Worm (Caenorhabditis elegans) whole organism, L4 larva: ENCODE measurements around the gene E02C12.11.
A peak's percentile ranks its signal among the peaks of the same experiment; 100 is the strongest.
"Not testable (repeated sequence)": the region's sequence is repeated elsewhere in the genome, so short reads cannot be mapped to it uniquely, and the experiment has no call there.

Experiments
- F37D6.2 ChIP-seq: sonication (generic microtip); optimal IDR thresholded peaks from 2 replicates; lab custom pipeline; 2016; ENCODE audit warnings: mild to moderate bottlenecking, missing genetic modification characterization, missing compliant biosample characterization
- F44E2.7 ChIP-seq: fragments of 200-800 bp; sonication (Bioruptor generic); IDR thresholded peaks from 2 replicates; pipeline ENCODE4 v2.1.2; 2022; ENCODE audit warnings: missing genetic modification characterization, missing compliant biosample characterization
- T26A8.4 ChIP-seq: fragments of 200-800 bp; sonication (Bioruptor generic); IDR thresholded peaks from 2 replicates; pipeline ENCODE4 v1.3.6; 2022; ENCODE audit warnings: missing genetic modification characterization, missing compliant biosample characterization
- Y105C5A.15 ChIP-seq: fragments of 200-800 bp; sonication (Bioruptor generic); IDR thresholded peaks from 2 replicates; pipeline ENCODE4 v1.3.6; 2022; ENCODE audit warnings: missing genetic modification characterization, missing compliant biosample characterization
- Y48G9A.11 ChIP-seq: fragments of 200-800 bp; sonication (Bioruptor generic); IDR thresholded peaks from 2 replicates; pipeline ENCODE4 v1.3.6; 2022; ENCODE audit warnings: missing genetic modification reagents, missing genetic modification characterization, missing compliant biosample characterization
- Y5F2A.4 ChIP-seq: fragments of 200-800 bp; sonication (Bioruptor generic); optimal IDR thresholded peaks from 2 replicates; lab custom pipeline; 2018; ENCODE audit warnings: mild to moderate bottlenecking, missing genetic modification characterization, missing compliant biosample characterization
- Y75B8A.6 ChIP-seq: fragments of 200-800 bp; sonication (Bioruptor generic); IDR thresholded peaks from 2 replicates; pipeline ENCODE4 v1.3.6; 2022; ENCODE audit warnings: missing genetic modification reagents, missing genetic modification characterization, missing compliant biosample characterization
- ZK337.2 ChIP-seq: fragments of 200-800 bp; sonication (Bioruptor generic); IDR thresholded peaks from 2 replicates; pipeline ENCODE4 v1.3.6; 2022; ENCODE audit warnings: missing genetic modification reagents, missing genetic modification characterization, missing compliant biosample characterization
- aha-1 ChIP-seq: fragments of 150-350 bp; peaks from one replicate; lab custom pipeline; 2014; ENCODE audit warnings: missing biosample characterization, missing genetic modification characterization
- arid-1 ChIP-seq: fragments of 200-800 bp; sonication (Bioruptor generic); conservative IDR thresholded peaks from 2 replicates; pipeline ENCODE4 v1.3.6; 2022; ENCODE audit warnings: missing genetic modification reagents, missing genetic modification characterization, missing compliant biosample characterization
- ceh-20 ChIP-seq: fragments of 200-800 bp; sonication (Bioruptor generic); IDR thresholded peaks from 2 replicates; pipeline ENCODE4 v1.3.6; 2022; ENCODE audit warnings: missing genetic modification reagents, missing genetic modification characterization, missing compliant biosample characterization
- ceh-32 ChIP-seq: sonication (generic microtip); optimal IDR thresholded peaks from 2 replicates; lab custom pipeline; 2016; ENCODE audit warnings: mild to moderate bottlenecking, missing genetic modification characterization, missing compliant biosample characterization; ENCODE audit not compliant: poor library complexity
- ctbp-1 ChIP-seq: fragments of 200-800 bp; sonication (Bioruptor generic); IDR thresholded peaks from 2 replicates; pipeline ENCODE4 v1.3.6; 2022; ENCODE audit warnings: missing genetic modification reagents, missing genetic modification characterization, missing compliant biosample characterization
- daf-19 ChIP-seq: fragments of 200-800 bp; sonication (Bioruptor generic); conservative IDR thresholded peaks from 2 replicates; pipeline ENCODE4 v1.3.6; 2022; ENCODE audit warnings: missing genetic modification characterization, missing compliant biosample characterization
- dmd-6 ChIP-seq: fragments of 200-800 bp; sonication (Bioruptor generic); IDR thresholded peaks from 2 replicates; pipeline ENCODE4 v1.3.6; 2022; ENCODE audit warnings: missing genetic modification reagents, missing genetic modification characterization, missing compliant biosample characterization
- dmd-8 ChIP-seq: fragments of 200-800 bp; sonication (Bioruptor generic); IDR thresholded peaks from 2 replicates; pipeline ENCODE4 v1.3.6; 2022; ENCODE audit warnings: missing genetic modification characterization, missing compliant biosample characterization
- dmd-9 ChIP-seq: fragments of 200-800 bp; sonication (Bioruptor generic); IDR thresholded peaks from 2 replicates; pipeline ENCODE4 v1.3.6; 2022; ENCODE audit warnings: missing genetic modification reagents, missing genetic modification characterization, missing compliant biosample characterization
- dpl-1 ChIP-seq: fragments of 150-350 bp; optimal IDR thresholded peaks from 2 replicates; lab custom pipeline; 2014; ENCODE audit warnings: missing biosample characterization, missing genetic modification reagents, missing genetic modification characterization
- egl-43 ChIP-seq: fragments of 200-800 bp; sonication (Bioruptor generic); IDR thresholded peaks from 2 replicates; pipeline ENCODE4 v1.3.6; 2022; ENCODE audit warnings: missing genetic modification reagents, missing genetic modification characterization, missing compliant biosample characterization
- fos-1 ChIP-seq: fragments of 150-350 bp; optimal IDR thresholded peaks from 2 replicates; lab custom pipeline; 2014; ENCODE audit warnings: missing biosample characterization, missing genetic modification characterization
- hmg-1.1 ChIP-seq: fragments of 200-800 bp; sonication (Bioruptor generic); IDR thresholded peaks from 2 replicates; pipeline ENCODE4 v1.3.6; 2022; ENCODE audit warnings: missing genetic modification reagents, missing genetic modification characterization, missing compliant biosample characterization
- lim-7 ChIP-seq: fragments of 200-800 bp; sonication (Bioruptor generic); IDR thresholded peaks from 2 replicates; pipeline ENCODE4 v1.3.6; 2022; ENCODE audit warnings: missing genetic modification characterization, missing compliant biosample characterization
- lin-1 ChIP-seq: fragments of 200-800 bp; sonication (Bioruptor generic); IDR thresholded peaks from 2 replicates; pipeline ENCODE4 v1.3.6; 2022; ENCODE audit warnings: missing genetic modification reagents, missing genetic modification characterization, missing compliant biosample characterization
- lin-13 ChIP-seq: fragments of 150-350 bp; optimal IDR thresholded peaks from 2 replicates; lab custom pipeline; 2014; ENCODE audit warnings: missing biosample characterization, missing genetic modification reagents, missing genetic modification characterization
- lin-29 ChIP-seq: fragments of 200-800 bp; sonication (Bioruptor generic); IDR thresholded peaks from 2 replicates; pipeline ENCODE4 v1.3.6; 2022; ENCODE audit warnings: missing genetic modification reagents, missing genetic modification characterization, missing compliant biosample characterization
- lin-38 ChIP-seq: fragments of 200-800 bp; sonication (Bioruptor generic); IDR thresholded peaks from 2 replicates; pipeline ENCODE4 v1.3.6; 2022; ENCODE audit warnings: missing genetic modification reagents, missing genetic modification characterization, missing compliant biosample characterization
- madf-5 ChIP-seq, 2 experiments: fragments of 200-800 bp; sonication (Bioruptor generic); IDR thresholded peaks; 2 replicates each; pipeline ENCODE4 v1.3.6; 2022; ENCODE audit warnings: missing compliant biosample characterization in 2 of 2, missing genetic modification characterization in 2 of 2
- madf-9 ChIP-seq: fragments of 200-800 bp; sonication (Bioruptor generic); conservative IDR thresholded peaks from 2 replicates; pipeline ENCODE4 v1.3.6; 2022; ENCODE audit warnings: missing genetic modification reagents, missing genetic modification characterization, missing compliant biosample characterization
- mdt-29 ChIP-seq: fragments of 200-800 bp; sonication (Bioruptor generic); IDR thresholded peaks from 2 replicates; pipeline ENCODE4 v1.3.6; 2022; ENCODE audit warnings: missing genetic modification reagents, missing genetic modification characterization, missing compliant biosample characterization
- mxl-2 ChIP-seq: fragments of 200-800 bp; sonication (Bioruptor generic); conservative IDR thresholded peaks from 2 replicates; pipeline ENCODE4 v1.3.6; 2022; ENCODE audit warnings: missing genetic modification reagents, missing genetic modification characterization, missing compliant biosample characterization
- nhr-41 ChIP-seq: fragments of 200-800 bp; sonication (Bioruptor generic); IDR thresholded peaks from 2 replicates; pipeline ENCODE4 v1.3.6; 2022; ENCODE audit warnings: missing genetic modification reagents, missing genetic modification characterization, missing compliant biosample characterization
- nhr-42 ChIP-seq: fragments of 200-800 bp; sonication (Bioruptor generic); IDR thresholded peaks from 2 replicates; pipeline ENCODE4 v1.3.6; 2022; ENCODE audit warnings: missing genetic modification characterization, missing compliant biosample characterization
- pha-4 ChIP-seq, 2 experiments: fragments of 150-350 bp in 1 of 2; fragments of 200-800 bp in 1 of 2; sonication (Bioruptor generic) in 1 of 2; IDR thresholded peaks in 1 of 2; optimal IDR thresholded peaks in 1 of 2; 2 replicates each; pipeline versions ENCODE4 v1.3.6 to Lab custom; 2014 to 2022; ENCODE audit warnings: missing genetic modification characterization in 2 of 2, missing genetic modification reagents in 2 of 2, missing biosample characterization in 1 of 2, missing compliant biosample characterization in 1 of 2
- php-3 ChIP-seq: fragments of 200-800 bp; sonication (Bioruptor generic); IDR thresholded peaks from 2 replicates; pipeline ENCODE4 v1.3.6; 2022; ENCODE audit warnings: missing genetic modification reagents, missing genetic modification characterization, missing compliant biosample characterization
- saeg-2 ChIP-seq: fragments of 200-800 bp; sonication (Bioruptor generic); IDR thresholded peaks from 2 replicates; pipeline ENCODE4 v1.3.6; 2022; ENCODE audit warnings: missing genetic modification reagents, missing genetic modification characterization, missing compliant biosample characterization
- set-16 ChIP-seq: fragments of 200-800 bp; sonication (Bioruptor generic); IDR thresholded peaks from 2 replicates; pipeline ENCODE4 v1.3.6; 2022; ENCODE audit warnings: missing genetic modification reagents, missing genetic modification characterization, missing compliant biosample characterization
- snpc-1.2 ChIP-seq: fragments of 200-800 bp; sonication (Bioruptor generic); IDR thresholded peaks from 2 replicates; pipeline ENCODE4 v1.3.6; 2022; ENCODE audit warnings: missing genetic modification reagents, missing genetic modification characterization, missing compliant biosample characterization
- snpc-4 ChIP-seq: fragments of 150-350 bp; optimal IDR thresholded peaks from 2 replicates; lab custom pipeline; 2014; ENCODE audit warnings: missing biosample characterization, missing genetic modification characterization
- tra-1 ChIP-seq: fragments of 200-800 bp; sonication (Bioruptor generic); IDR thresholded peaks from 2 replicates; pipeline ENCODE4 v1.3.6; 2022; ENCODE audit warnings: missing genetic modification reagents, missing genetic modification characterization, missing compliant biosample characterization
- unc-62 ChIP-seq, 3 experiments: fragments of 150-350 bp in 1 of 3; sonication (generic microtip); optimal IDR thresholded peaks in 2 of 3; peaks in 1 of 3; 1 replicate in 1 of 3; 2 replicates in 2 of 3; lab custom pipeline; 2014 to 2017; ENCODE audit warnings: missing biosample characterization in 3 of 3, missing genetic modification characterization in 3 of 3, missing genetic modification reagents in 3 of 3, missing genotype in 1 of 3
- vab-7 ChIP-seq: fragments of 200-800 bp; sonication (Bioruptor generic); IDR thresholded peaks from 2 replicates; pipeline ENCODE4 v1.3.6; 2022; ENCODE audit warnings: missing genetic modification reagents, missing genetic modification characterization, missing compliant biosample characterization
- zip-11 ChIP-seq: fragments of 200-800 bp; sonication (Bioruptor generic); IDR thresholded peaks from 2 replicates; pipeline ENCODE4 v1.3.6; 2022; ENCODE audit warnings: missing genetic modification characterization, missing compliant biosample characterization

The E02C12.11 gene

DNA sequence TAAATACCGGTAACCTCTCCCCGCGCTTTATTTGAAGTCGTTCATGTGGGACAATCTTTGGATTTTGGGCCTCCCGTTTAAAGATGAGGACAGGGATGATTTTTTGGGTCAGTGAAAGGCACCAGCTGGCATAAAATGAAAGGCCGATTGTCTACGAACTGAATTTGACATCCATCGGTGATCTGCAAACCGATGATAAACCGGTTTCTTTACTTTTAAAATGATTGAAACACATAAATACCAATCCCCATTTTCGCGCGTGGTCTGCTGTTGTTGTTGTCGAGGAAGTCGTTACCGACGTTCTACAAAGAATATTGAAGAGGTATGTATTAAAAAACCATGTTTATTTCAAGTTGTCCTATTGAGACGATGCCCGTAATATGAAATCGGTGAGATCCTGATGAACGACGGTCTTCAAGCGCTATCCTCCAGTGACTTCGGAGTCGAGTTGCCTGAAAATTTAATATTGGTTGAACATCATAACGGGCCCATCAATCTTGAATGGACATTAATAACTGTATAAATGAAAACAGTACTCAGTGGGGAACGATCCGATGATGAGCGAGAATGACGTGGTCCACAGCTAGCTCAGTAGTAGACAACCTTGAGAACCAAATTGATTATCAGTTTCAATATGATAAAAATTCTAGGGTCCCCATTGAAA is 36.6 kb downstream of the E02C12.11 start (continued):
- TF ChIP-seq egl-43 (GFP tag; lab: Robert Waterston, UW) (peak; percentile 57), lim-7 (peak; percentile 69), nhr-42 (peak; percentile 84), dpl-1 (GFP tag; lab: Kevin White, UChicago) (no peak), F37D6.2 (tag; lab: Kevin White, UChicago) (no peak), lin-13 (GFP tag; lab: Kevin White, UChicago) (no peak), ZK337.2 (no peak), vab-7 (GFP tag; lab: Robert Waterston, UW) (peak; percentile 69), set-16 (no peak), unc-62 (GFP tag; optimal IDR thresholded peaks at IDR 0.05 in 1 of 2; lab: Kevin White, UChicago) (peak in 1 of 2 experiments; percentile 91), unc-62 (tag; optimal IDR thresholded peaks at IDR 0.05; lab: Kevin White, UChicago) (no peak), snpc-4 (no peak), snpc-1.2 (GFP tag; lab: Robert Waterston, UW) (peak; percentile 69), tra-1 (GFP tag; lab: Robert Waterston, UW) (0 out of 2 replicates have a peak, but pooled peaks have one; percentile 25), ctbp-1 (GFP tag; lab: Robert Waterston, UW) (peak; percentile 64), aha-1 (tag; lab: Kevin White, UChicago) (peak; percentile 96), php-3 (GFP tag; lab: Robert Waterston, UW) (peak; percentile 52; the same call in 1 of the 2 replicates), zip-11 (GFP tag; lab: Robert Waterston, UW) (0 out of 2 replicates have a peak, but pooled peaks have one; percentile 33), fos-1 (peak; percentile 37), Y105C5A.15 (GFP tag; lab: Robert Waterston, UW) (0 out of 2 replicates have a peak, but pooled peaks have one; percentile 9), pha-4 (GFP tag; IDR thresholded peaks at IDR 0.05; lab: Robert Waterston, UW) (peak; percentile 58; the same call in 1 of the 2 replicates), pha-4 (tag; optimal IDR thresholded peaks at IDR 0.05; lab: Kevin White, UChicago) (no peak), ceh-20 (peak; percentile 67), daf-19 (peak; percentile 80; the same call in 1 of the 2 replicates), Y5F2A.4 (GFP tag; lab: Kevin White, UChicago) (no peak), lin-38 (GFP tag; lab: Robert Waterston, UW) (peak; percentile 73), dmd-9 (GFP tag; lab: Robert Waterston, UW) (peak; percentile 56; the same call in 1 of the 2 replicates), Y48G9A.11 (peak; percentile 75), ceh-32 (tag; lab: Kevin White, UChicago) (no peak)

- TF ChIP-seq snpc-1.2 (GFP tag; lab: Robert Waterston, UW), result peak; percentile 76
- peak; percentile 81 for TF ChIP-seq saeg-2 (GFP tag; lab: Robert Waterston, UW)
- 0 out of 2 replicates have a peak, but pooled peaks have one; percentile 61 for TF ChIP-seq ZK337.2
- 0 out of 2 replicates have a peak, but pooled peaks have one; percentile 56 for TF ChIP-seq dmd-8 (GFP tag; lab: Robert Waterston, UW)
- TF ChIP-seq nhr-41 (GFP tag; lab: Robert Waterston, UW), result 0 out of 2 replicates have a peak, but pooled peaks have one; percentile 42
- TF ChIP-seq arid-1 (GFP tag; lab: Robert Waterston, UW), result peak; percentile 76
- peak; percentile 66 for TF ChIP-seq dmd-6 (GFP tag; lab: Robert Waterston, UW)
- peak; percentile 53; the same call in 1 of the 2 replicates for TF ChIP-seq lin-1 (GFP tag; lab: Robert Waterston, UW)
- TF ChIP-seq lin-38 (GFP tag; lab: Robert Waterston, UW), result peak; percentile 78
- TF ChIP-seq F44E2.7 (GFP tag; lab: Robert Waterston, UW), result 0 out of 2 replicates have a peak, but pooled peaks have one; percentile 49
- TF ChIP-seq madf-9, result peak; percentile 59; the same call in 1 of the 2 replicates
- peak; percentile 90 for TF ChIP-seq nhr-42
- peak; percentile 80 for TF ChIP-seq hmg-1.1 (GFP tag; lab: Robert Waterston, UW)
- TF ChIP-seq madf-5 (GFP tag; IDR thresholded peaks at IDR 0.05; lab: Robert Waterston, UW), result peak; percentile 64 to 83; a peak in 3 of 4 replicates
- peak; percentile 86 for TF ChIP-seq php-3 (GFP tag; lab: Robert Waterston, UW)
- peak; percentile 68 for TF ChIP-seq mxl-2
- TF ChIP-seq tra-1 (GFP tag; lab: Robert Waterston, UW), result peak; percentile 81; the same call in 1 of the 2 replicates
- TF ChIP-seq ctbp-1 (GFP tag; lab: Robert Waterston, UW), result peak; percentile 82
- TF ChIP-seq zip-11 (GFP tag; lab: Robert Waterston, UW), result peak; percentile 80; the same call in 1 of the 2 replicates
- peak; percentile 79 for TF ChIP-seq T26A8.4 (GFP tag; lab: Robert Waterston, UW)
- TF ChIP-seq lim-7, result peak; percentile 63; the same call in 1 of the 2 replicates
- TF ChIP-seq lin-29 (GFP tag; lab: Robert Waterston, UW), result peak; percentile 76
- TF ChIP-seq pha-4 (GFP tag; IDR thresholded peaks at IDR 0.05; lab: Robert Waterston, UW), result peak; percentile 95
- not testable (repeated sequence) for TF ChIP-seq pha-4 (tag; optimal IDR thresholded peaks at IDR 0.05; lab: Kevin White, UChicago)
- peak; percentile 71; the same call in 1 of the 2 replicates for TF ChIP-seq dmd-9 (GFP tag; lab: Robert Waterston, UW)
- peak; percentile 42; the same call in 1 of the 2 replicates for TF ChIP-seq vab-7 (GFP tag; lab: Robert Waterston, UW)
- peak; percentile 94 for TF ChIP-seq Y75B8A.6
- peak; percentile 83 for TF ChIP-seq Y48G9A.11
- peak; percentile 76; the same call in 1 of the 2 replicates for TF ChIP-seq Y105C5A.15 (GFP tag; lab: Robert Waterston, UW)
- TF ChIP-seq egl-43 (GFP tag; lab: Robert Waterston, UW), result peak; percentile 89
- TF ChIP-seq mdt-29, result peak; percentile 85
- TF ChIP-seq ceh-20, result peak; percentile 83
Measured at ce11 chrV:9342282-9342681, 37.4 kb downstream of the E02C12.11 start.
